Worm (Caenorhabditis elegans) whole organism, midembryonic: ENCODE data around the gene F14D2.14.

Experiments
- T22C8.4 ChIP-seq: fragments of 200-800 bp; sonication (Bioruptor generic); IDR thresholded peaks from 2 replicates; pipeline ENCODE4 v1.3.6; 2022; ENCODE audit warnings: missing genetic modification characterization, missing compliant biosample characterization
- cog-1 ChIP-seq: sonication (generic microtip); optimal IDR thresholded peaks from 2 replicates; lab custom pipeline; 2016; ENCODE audit warnings: missing genetic modification characterization, missing compliant biosample characterization
- flt-1 ChIP-seq: fragments of 200-800 bp; sonication (Bioruptor generic); IDR thresholded peaks from 2 replicates; pipeline ENCODE4 v1.3.6; 2022; ENCODE audit warnings: missing genetic modification characterization, missing compliant biosample characterization
- med-1 ChIP-seq: sonication (generic microtip); optimal IDR thresholded peaks from 2 replicates; lab custom pipeline; 2017; ENCODE audit warnings: missing genetic modification characterization, mild to moderate bottlenecking, missing compliant biosample characterization, antibody characterized with exemption, missing genetic modification reagents; ENCODE audit not compliant: insufficient read depth
- ref-1 ChIP-seq: fragments of 200-800 bp; sonication (Bioruptor generic); conservative IDR thresholded peaks from 2 replicates; pipeline ENCODE4 v1.3.6; 2022; ENCODE audit warnings: missing genetic modification reagents, missing genetic modification characterization, missing compliant biosample characterization
- tab-1 ChIP-seq: fragments of 200-800 bp; sonication (Bioruptor generic); IDR thresholded peaks from 2 replicates; pipeline ENCODE4 v1.3.6; 2022; ENCODE audit warnings: missing genetic modification characterization, missing compliant biosample characterization
- ztf-29 ChIP-seq: fragments of 200-800 bp; sonication (Bioruptor generic); IDR thresholded peaks from 2 replicates; pipeline ENCODE4 v1.3.6; 2022; ENCODE audit warnings: missing genetic modification reagents, missing genetic modification characterization, missing compliant biosample characterization

DNA sequence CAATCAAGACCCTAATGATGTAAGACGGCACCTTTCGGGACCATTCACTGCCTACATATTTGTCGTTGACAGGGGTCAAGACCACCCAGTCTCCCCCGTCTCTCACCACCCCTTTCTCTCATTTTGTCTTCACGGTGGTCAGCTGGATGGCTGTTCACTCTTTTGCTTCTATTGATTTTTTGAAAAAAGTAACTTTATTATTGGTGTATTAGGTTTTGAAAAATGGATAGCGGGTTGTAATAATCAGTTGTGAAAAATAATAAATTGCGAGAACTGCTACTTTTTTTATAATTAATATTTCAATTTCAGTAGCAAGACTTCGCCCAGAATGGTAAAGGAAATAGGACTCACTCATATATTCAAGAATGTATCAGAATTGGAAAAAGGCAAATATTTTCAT lies 29.0 kb upstream of the F14D2.14 start, which contains the start of gene bath-9:
- TF ChIP-seq flt-1 (GFP tag; lab: Robert Waterston, UW): no peak
- no peak for TF ChIP-seq T22C8.4
- TF ChIP-seq med-1 (GFP tag; lab: Kevin White, UChicago): no peak
- TF ChIP-seq cog-1 (tag; lab: Kevin White, UChicago): no peak
- TF ChIP-seq ztf-29: no peak
- no peak for TF ChIP-seq tab-1 (GFP tag; lab: Robert Waterston, UW)
- no peak for TF ChIP-seq ref-1
